Worm (Caenorhabditis elegans) whole organism, early embryonic: ENCODE measurements around the gene C47E12.11.

Experiments used
- F13C5.2 ChIP-seq: sonication (generic microtip); optimal IDR thresholded peaks from 2 replicates; lab custom pipeline; 2017; ENCODE audit warnings: mild to moderate bottlenecking, missing genetic modification characterization, inconsistent platforms, missing compliant biosample characterization
- aly-1 ChIP-seq: sonication (generic microtip); optimal IDR thresholded peaks from 2 replicates; lab custom pipeline; 2016; ENCODE audit warnings: missing genetic modification characterization, missing compliant biosample characterization
- ama-1 ChIP-seq: fragments of 150-350 bp; optimal IDR thresholded peaks from 2 replicates; lab custom pipeline; 2014
- ceh-13 ChIP-seq: fragments of 200-800 bp; sonication (Bioruptor generic); optimal IDR thresholded peaks from 2 replicates; lab custom pipeline; 2018; ENCODE audit warnings: mild to moderate bottlenecking, missing genetic modification characterization, missing compliant biosample characterization
- flt-1 ChIP-seq: fragments of 200-800 bp; sonication (Bioruptor generic); IDR thresholded peaks from 2 replicates; pipeline ENCODE4 v1.3.6; 2022; ENCODE audit warnings: missing genetic modification characterization, missing compliant biosample characterization
- tbx-37 ChIP-seq: fragments of 200-800 bp; sonication (Bioruptor generic); conservative IDR thresholded peaks from 2 replicates; pipeline ENCODE4 v1.3.6; 2022; ENCODE audit warnings: missing genetic modification reagents, missing genetic modification characterization, missing compliant biosample characterization

- TF ChIP-seq ama-1 (lab: Kevin White, UChicago) = no peak
- no peak for TF ChIP-seq tbx-37 (GFP tag; lab: Robert Waterston, UW)
- TF ChIP-seq F13C5.2 (tag; lab: Kevin White, UChicago) = no peak
- TF ChIP-seq ceh-13 (GFP tag; lab: Kevin White, UChicago) = no peak
- no peak for TF ChIP-seq aly-1 (tag; lab: Kevin White, UChicago)
- TF ChIP-seq flt-1 (GFP tag; lab: Robert Waterston, UW) = no peak
These were observed 13.1 kb downstream of the C47E12.11 start, which contains the start of gene rrp-1 for ce11 chrIV:9982226-9982794.
